Worm (Caenorhabditis elegans): Measurements from ENCODE around the gene T11F8.12.
"Not testable (repeated sequence)": the region's sequence is repeated elsewhere in the genome, so short reads cannot be mapped to it uniquely, and the experiment has no call there.

Gene T11F8.12

DNA sequence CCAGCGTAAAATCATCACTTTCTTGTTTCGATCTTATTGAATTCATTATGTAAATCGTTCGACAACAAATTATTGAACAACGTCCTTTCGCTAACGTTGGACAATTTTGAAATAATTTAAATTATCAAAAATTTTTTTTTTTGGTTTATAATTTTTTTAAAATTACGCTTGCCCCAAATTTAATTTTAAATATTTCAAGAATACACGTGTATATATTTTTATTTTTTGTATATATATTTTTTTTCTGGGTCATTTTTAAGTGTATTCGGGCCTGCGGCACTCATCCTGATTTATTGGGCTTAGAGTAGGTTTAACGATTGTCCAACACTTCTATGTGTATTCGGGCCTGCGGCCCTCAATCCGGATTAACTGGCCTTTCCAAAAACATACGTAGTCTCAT lies 17.7 kb downstream of the T11F8.12 start, which contains the start of gene Y52D5A.2:
Y52D5A.2 (minus strand) TSS at position 101 of the 400 bp plus-strand sequence.
- TF ChIP-seq ztf-4, ceh-82, elt-3 (tag; optimal IDR thresholded peaks at IDR 0.05): not testable (repeated sequence)

DNA sequence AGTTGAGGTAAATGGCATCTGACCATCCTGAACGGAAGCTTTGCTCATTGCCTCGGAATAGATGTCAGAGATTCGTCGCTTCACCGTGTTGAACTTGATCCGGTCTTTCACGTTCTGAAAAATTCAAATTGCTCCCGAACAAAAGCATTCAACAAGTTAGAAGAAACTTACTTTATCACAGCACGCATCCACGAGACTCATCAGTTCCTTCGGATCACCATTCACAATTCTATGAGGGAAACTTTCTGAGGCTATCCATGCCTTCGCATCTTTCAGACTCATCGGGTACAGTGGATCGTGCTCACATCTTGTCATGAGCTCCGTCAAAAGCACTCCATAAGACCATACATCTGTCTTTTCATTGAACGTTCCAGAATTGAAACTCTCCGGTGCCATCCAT lies 19.3 kb downstream of the T11F8.12 start:
- no peak for TF ChIP-seq ama-1 (optimal IDR thresholded peaks at IDR 0.05)
- TF ChIP-seq fos-1 (tag; optimal IDR thresholded peaks at IDR 0.05) = no peak
- TF ChIP-seq aly-2 (tag; optimal IDR thresholded peaks at IDR 0.05) = no peak
- no peak for TF ChIP-seq ceh-16 (tag; optimal IDR thresholded peaks at IDR 0.05)
- no peak for TF ChIP-seq nhr-11 (tag; optimal IDR thresholded peaks at IDR 0.05)
- TF ChIP-seq alr-1 (tag; optimal IDR thresholded peaks at IDR 0.05) = no peak

DNA sequence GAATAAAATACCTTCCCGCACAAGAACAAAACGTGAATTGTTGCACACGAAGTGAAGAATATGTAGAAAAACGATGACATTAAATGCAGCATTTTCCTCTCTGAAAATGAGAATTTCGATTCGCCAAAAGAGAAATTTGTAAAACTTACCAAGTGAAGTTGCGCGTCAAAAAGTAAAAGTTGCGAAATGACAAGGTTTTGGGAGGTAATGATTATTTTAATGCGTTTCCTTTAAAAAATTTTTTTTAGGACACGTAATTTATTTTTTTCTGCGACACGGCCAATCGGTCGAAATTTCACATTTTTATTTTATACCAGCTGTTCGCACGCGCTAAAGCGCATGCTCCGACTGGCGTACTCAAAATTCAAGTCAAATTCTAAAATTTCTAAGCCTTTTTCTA lies 26.1 kb downstream of the T11F8.12 start, which contains the start of gene Y4C6A.3:
Y4C6A.3 (minus strand) TSS at position 101 of the 400 bp plus-strand sequence.
- not testable (repeated sequence) for TF ChIP-seq unc-62 (GFP tag; optimal IDR thresholded peaks at IDR 0.05); aly-2 (tag; optimal IDR thresholded peaks at IDR 0.05); skn-1 (tag; optimal IDR thresholded peaks at IDR 0.05)

DNA sequence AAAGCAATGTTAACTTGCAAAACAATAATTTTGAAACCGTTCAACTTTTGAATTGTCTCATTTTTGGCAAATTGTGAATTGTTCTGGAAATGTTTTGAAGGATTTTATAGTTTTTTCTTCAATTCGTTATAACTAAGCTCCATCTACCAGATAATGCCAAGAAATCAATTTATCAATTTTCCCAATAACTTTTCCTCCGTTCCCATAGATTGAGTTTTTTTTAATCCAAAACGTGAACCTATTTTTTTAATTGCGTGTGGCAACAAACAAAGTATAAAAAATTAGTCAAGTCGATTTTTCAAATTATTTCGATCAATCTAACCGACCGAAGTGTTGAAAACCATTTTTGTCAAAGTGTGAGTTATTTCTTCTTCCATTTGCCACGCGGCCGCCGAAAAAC lies 29.5 kb downstream of the T11F8.12 start, which contains the start of gene Y4C6A.4:
Y4C6A.4 (plus strand) TSS at position 301 of the 400 bp plus-strand sequence.
- TF ChIP-seq alr-1 (tag; optimal IDR thresholded peaks at IDR 0.05) = no peak
- TF ChIP-seq lin-11 (tag; optimal IDR thresholded peaks at IDR 0.05) = no peak
- TF ChIP-seq unc-55 (GFP tag; optimal IDR thresholded peaks at IDR 0.05) = no peak

DNA sequence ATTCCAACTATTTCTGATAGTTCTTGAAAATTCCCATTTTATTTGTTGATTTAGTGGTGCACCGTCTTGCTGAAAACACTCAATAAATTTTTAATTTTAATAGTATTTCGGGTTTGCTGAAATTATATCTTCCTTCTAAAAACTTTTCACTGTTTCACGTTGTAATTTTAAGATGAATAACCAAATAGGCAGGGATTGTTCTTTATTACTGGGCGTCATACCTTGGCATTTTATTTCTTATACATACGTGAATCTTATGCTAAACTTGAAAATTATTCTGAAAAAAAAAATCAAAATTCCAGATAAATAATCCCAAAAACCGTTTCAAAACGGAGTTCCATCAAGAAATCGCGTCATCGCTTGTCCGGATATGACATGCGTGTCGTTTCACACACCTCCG lies 43.4 kb downstream of the T11F8.12 start, which contains the start of gene mgl-3:
mgl-3 (plus strand) TSS at position 301 of the 400 bp plus-strand sequence.
- TF ChIP-seq nhr-129 (tag; optimal IDR thresholded peaks at IDR 0.05) (no peak), lin-11 (tag; optimal IDR thresholded peaks at IDR 0.05) (no peak), Y55F3AM.14 (GFP tag; optimal IDR thresholded peaks at IDR 0.05) (no peak), alr-1 (tag; optimal IDR thresholded peaks at IDR 0.05) (no peak), nhr-11 (tag; optimal IDR thresholded peaks at IDR 0.05) (no peak), lin-39 (tag; optimal IDR thresholded peaks at IDR 0.05) (no peak), sma-9 (GFP tag; optimal IDR thresholded peaks at IDR 0.05) (no peak), sma-9 (tag; optimal IDR thresholded peaks at IDR 0.05) (no peak), nhr-12 (tag; optimal IDR thresholded peaks at IDR 0.05) (no peak), nhr-6 (tag; optimal IDR thresholded peaks at IDR 0.05) (no peak), sem-4 (tag; optimal IDR thresholded peaks at IDR 0.05) (no peak), ztf-11 (tag; optimal IDR thresholded peaks at IDR 0.05) (no peak), unc-62 (GFP tag; optimal IDR thresholded peaks at IDR 0.05) (no peak), nhr-77 (tag; optimal IDR thresholded peaks at IDR 0.05) (no peak), blmp-1 (tag; optimal IDR thresholded peaks at IDR 0.05; ENCODE audit: insufficient read depth) (no peak), mab-5 (tag; optimal IDR thresholded peaks at IDR 0.05) (no peak), sma-3 (GFP tag; optimal IDR thresholded peaks at IDR 0.05) (no peak), ceh-16 (tag; optimal IDR thresholded peaks at IDR 0.05) (no peak)

Data from whole organism, L2 larva.